In the genomic region with DNA sequence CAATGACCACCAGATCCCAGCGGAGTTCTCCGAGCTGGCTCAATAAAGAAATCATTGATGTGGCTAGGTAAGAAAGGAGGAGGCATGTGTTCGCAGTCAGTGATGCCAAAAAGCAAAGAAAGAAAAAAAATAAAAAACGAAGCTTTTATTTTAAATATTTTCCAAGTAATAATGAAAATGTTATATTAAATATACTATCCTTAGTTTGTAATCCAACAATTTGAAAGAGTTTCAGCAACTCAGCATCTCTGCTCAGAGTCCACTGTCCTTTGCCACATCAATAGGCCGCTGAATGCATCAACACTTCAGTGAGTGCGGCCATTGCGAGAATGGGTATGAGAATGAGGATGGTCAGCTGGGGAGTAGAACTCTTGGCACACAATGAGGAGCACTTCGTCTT, we compare ENCODE assay signal across 2 fruit fly cellular contexts.
TF ChIP-seq lines count a peak whose summit lies in the region.

No protein-coding gene starts in this region.

TF ChIP-seq in whole organism, embryonic, 481 proteins besides CTCF, POLR2A, EP300 and RAD21 (continued from another document and continues in another):
- TF ChIP-seq CG11504 (tag; optimal IDR thresholded peaks at IDR 0.05; lab: Kevin White, UChicago): peak; percentile 24
- peak; percentile 17 for TF ChIP-seq lab (GFP tag; optimal IDR thresholded peaks at IDR 0.05; lab: Kevin White, UChicago)
- peak; percentile 9 for TF ChIP-seq D19A (tag; optimal IDR thresholded peaks at IDR 0.05; lab: Kevin White, UChicago)
- TF ChIP-seq prd (optimal IDR thresholded peaks at IDR 0.05; lab: Kevin White, UChicago): no peak
- peak; percentile 71; the same call in 2 of the 3 replicates for TF ChIP-seq prd (GFP tag; IDR thresholded peaks at IDR 0.05; lab: Robert Waterston, UW)
- TF ChIP-seq sens-2 (GFP tag; IDR thresholded peaks at IDR 0.05; lab: Robert Waterston, UW): no peak
- TF ChIP-seq CG15696 (tag; optimal IDR thresholded peaks at IDR 0.05; lab: Kevin White, UChicago): peak; percentile 73
- peak; percentile 39 for TF ChIP-seq grau (tag; optimal IDR thresholded peaks at IDR 0.05; lab: Kevin White, UChicago)
- peak; percentile 18 for TF ChIP-seq tio (GFP tag; optimal IDR thresholded peaks at IDR 0.05; lab: Kevin White, UChicago)
- peak; percentile 56 for TF ChIP-seq CG10209 (GFP tag; optimal IDR thresholded peaks at IDR 0.05; lab: Kevin White, UChicago)
- TF ChIP-seq CG6689 (GFP tag; IDR thresholded peaks at IDR 0.05; lab: Robert Waterston, UW): peak; percentile 57
- TF ChIP-seq CG12071 (GFP tag; optimal IDR thresholded peaks at IDR 0.05; lab: Kevin White, UChicago): no peak
- TF ChIP-seq wor (GFP tag; IDR thresholded peaks at IDR 0.05; lab: Robert Waterston, UW): no peak
- TF ChIP-seq so (GFP tag; IDR thresholded peaks at IDR 0.05; lab: Robert Waterston, UW): 0 out of 3 replicates have a peak, but pooled peaks have one; percentile 29
- no peak for TF ChIP-seq Bteb2 (GFP tag; optimal IDR thresholded peaks at IDR 0.05; lab: Kevin White, UChicago)
- TF ChIP-seq CG17328 (GFP tag; IDR thresholded peaks at IDR 0.05; lab: Robert Waterston, UW): peak; percentile 71
- TF ChIP-seq CG2712 (tag; optimal IDR thresholded peaks at IDR 0.05; lab: Kevin White, UChicago): peak; percentile 67
- no peak for TF ChIP-seq btn (GFP tag; optimal IDR thresholded peaks at IDR 0.05; lab: Kevin White, UChicago)
- TF ChIP-seq Doc3 (GFP tag; IDR thresholded peaks at IDR 0.05; lab: Robert Waterston, UW; ENCODE audit: partially characterized antibody): no peak
- no peak for TF ChIP-seq Scr (GFP tag; IDR thresholded peaks at IDR 0.05; lab: Robert Waterston, UW; ENCODE audit: partially characterized antibody)
- TF ChIP-seq CG7556 (GFP tag; optimal IDR thresholded peaks at IDR 0.05; lab: Kevin White, UChicago): peak; percentile 34
- TF ChIP-seq bsh (GFP tag; optimal IDR thresholded peaks at IDR 0.05; lab: Kevin White, UChicago): peak; percentile 47 to 71
- no peak for TF ChIP-seq peb (GFP tag; IDR thresholded peaks at IDR 0.05; lab: Robert Waterston, UW)
- peak; percentile 57 for TF ChIP-seq CG17829 (tag; optimal IDR thresholded peaks at IDR 0.05; lab: Kevin White, UChicago)
- TF ChIP-seq CG13775 (GFP tag; optimal IDR thresholded peaks at IDR 0.05; lab: Kevin White, UChicago): no peak
- peak; percentile 77 for TF ChIP-seq Xrp1 (GFP tag; IDR thresholded peaks at IDR 0.05; lab: Robert Waterston, UW)
- TF ChIP-seq CG12219 (GFP tag; optimal IDR thresholded peaks at IDR 0.05; lab: Kevin White, UChicago): peak; percentile 5
- 0 out of 3 replicates have a peak, but pooled peaks have one; percentile 42 for TF ChIP-seq CG11695 (GFP tag; IDR thresholded peaks at IDR 0.05; lab: Robert Waterston, UW)
- no peak for TF ChIP-seq onecut (GFP tag; IDR thresholded peaks at IDR 0.05; lab: Robert Waterston, UW)
- TF ChIP-seq Jarid2 (GFP tag; optimal IDR thresholded peaks at IDR 0.05; lab: Kevin White, UChicago): no peak
- peak; percentile 9 for TF ChIP-seq CG13424 (tag; optimal IDR thresholded peaks at IDR 0.05; lab: Kevin White, UChicago)
- TF ChIP-seq CG11247 (GFP tag; IDR thresholded peaks at IDR 0.05; lab: Robert Waterston, UW): no peak
- TF ChIP-seq CG8359 (GFP tag; optimal IDR thresholded peaks at IDR 0.05; lab: Kevin White, UChicago; ENCODE audit: borderline replicate concordance): no peak
- no peak for TF ChIP-seq Trl (optimal IDR thresholded peaks at IDR 0.05; lab: Kevin White, UChicago)
- no peak for TF ChIP-seq Trl (GFP tag; optimal IDR thresholded peaks at IDR 0.05; lab: Kevin White, UChicago)
- TF ChIP-seq Myb (GFP tag; optimal IDR thresholded peaks at IDR 0.05; lab: Kevin White, UChicago): no peak
- no peak for TF ChIP-seq CG8290 (GFP tag; optimal IDR thresholded peaks at IDR 0.05; lab: Kevin White, UChicago)
- TF ChIP-seq CG8290 (tag; optimal IDR thresholded peaks at IDR 0.05; lab: Kevin White, UChicago): no peak
- TF ChIP-seq CG4404 (GFP tag; IDR thresholded peaks at IDR 0.05; lab: Robert Waterston, UW): peak; percentile 61
- peak; percentile 50; the same call in 1 of the 2 replicates for TF ChIP-seq ranshi (GFP tag; IDR thresholded peaks at IDR 0.05; lab: Robert Waterston, UW)
- TF ChIP-seq ac (GFP tag; optimal IDR thresholded peaks at IDR 0.05; lab: Kevin White, UChicago): peak; percentile 41
- TF ChIP-seq nmo (GFP tag; optimal IDR thresholded peaks at IDR 0.05; lab: Kevin White, UChicago): peak; percentile 2
- peak; percentile 69 for TF ChIP-seq zen (tag; optimal IDR thresholded peaks at IDR 0.05; lab: Kevin White, UChicago)
- no peak for TF ChIP-seq Mrtf (GFP tag; IDR thresholded peaks at IDR 0.05; lab: Robert Waterston, UW)
- TF ChIP-seq Six4 (GFP tag; optimal IDR thresholded peaks at IDR 0.05; lab: Kevin White, UChicago): peak; percentile 8
- peak; percentile 21 for TF ChIP-seq CG7271 (tag; optimal IDR thresholded peaks at IDR 0.05; lab: Kevin White, UChicago)
- peak; percentile 36 for TF ChIP-seq CG7839 (tag; optimal IDR thresholded peaks at IDR 0.05; lab: Kevin White, UChicago)
- TF ChIP-seq CG30431 (GFP tag; optimal IDR thresholded peaks at IDR 0.05; lab: Kevin White, UChicago): peak; percentile 5
- no peak for TF ChIP-seq scrt (GFP tag; optimal IDR thresholded peaks at IDR 0.05; lab: Kevin White, UChicago)
- TF ChIP-seq CG3995 (GFP tag; optimal IDR thresholded peaks at IDR 0.05; lab: Kevin White, UChicago): no peak
- peak; percentile 51 for TF ChIP-seq fd102C (GFP tag; optimal IDR thresholded peaks at IDR 0.05; lab: Kevin White, UChicago)
- peak; percentile 71 for TF ChIP-seq CG8765 (GFP tag; IDR thresholded peaks at IDR 0.05; lab: Robert Waterston, UW)
- TF ChIP-seq Spps (tag; optimal IDR thresholded peaks at IDR 0.05; lab: Kevin White, UChicago): peak; percentile 23
- TF ChIP-seq Nf-YB (GFP tag; optimal IDR thresholded peaks at IDR 0.05; lab: Kevin White, UChicago): peak; percentile 14
- no peak for TF ChIP-seq sim (GFP tag; IDR thresholded peaks at IDR 0.05; lab: Robert Waterston, UW)
- peak; percentile 68 for TF ChIP-seq ara (GFP tag; IDR thresholded peaks at IDR 0.05; lab: Robert Waterston, UW)
- peak; percentile 22; the same call in 1 of the 2 replicates for TF ChIP-seq ssp (GFP tag; IDR thresholded peaks at IDR 0.05; lab: Robert Waterston, UW)
- peak; percentile 15 for TF ChIP-seq nom (GFP tag; optimal IDR thresholded peaks at IDR 0.05; lab: Kevin White, UChicago)
- no peak for TF ChIP-seq Max (GFP tag; optimal IDR thresholded peaks at IDR 0.05; lab: Kevin White, UChicago)
- no peak for TF ChIP-seq fd3F (GFP tag; optimal IDR thresholded peaks at IDR 0.05; lab: Kevin White, UChicago)
- TF ChIP-seq gsb-n (tag; optimal IDR thresholded peaks at IDR 0.05; lab: Kevin White, UChicago): peak; percentile 41
- TF ChIP-seq Med (GFP tag; lab: Kevin White, UChicago): peak; percentile 53
- peak; percentile 57; the same call in 2 of the 3 replicates for TF ChIP-seq row (GFP tag; IDR thresholded peaks at IDR 0.05; lab: Robert Waterston, UW)
- no peak for TF ChIP-seq CG13287 (GFP tag; IDR thresholded peaks at IDR 0.05; lab: Robert Waterston, UW; ENCODE audit: partially characterized antibody)

TF ChIP-seq in whole organism, prepupa, 60 proteins besides CTCF, POLR2A, EP300 and RAD21 (continued from another document):
- TF ChIP-seq CG11762 (GFP tag; optimal IDR thresholded peaks at IDR 0.05; lab: Kevin White, UChicago; ENCODE audit: insufficient read depth): no peak
- TF ChIP-seq CG6808 (GFP tag; optimal IDR thresholded peaks at IDR 0.05; lab: Kevin White, UChicago): peak; percentile 51
- TF ChIP-seq Met (GFP tag; optimal IDR thresholded peaks at IDR 0.05; lab: Kevin White, UChicago): peak; percentile 5
- TF ChIP-seq Eip93F (GFP tag; optimal IDR thresholded peaks at IDR 0.05; lab: Kevin White, UChicago): no peak
- peak; percentile 3 for TF ChIP-seq topi (GFP tag; optimal IDR thresholded peaks at IDR 0.05; lab: Kevin White, UChicago)
- peak; percentile 43 to 55 for TF ChIP-seq ss (GFP tag; optimal IDR thresholded peaks at IDR 0.05; lab: Kevin White, UChicago)
- peak; percentile 13 for TF ChIP-seq Smox (GFP tag; optimal IDR thresholded peaks at IDR 0.05; lab: Kevin White, UChicago)
- peak; percentile 46 for TF ChIP-seq CG3032 (tag; optimal IDR thresholded peaks at IDR 0.05; lab: Kevin White, UChicago)
- peak; percentile 31 for TF ChIP-seq pdm3 (GFP tag; optimal IDR thresholded peaks at IDR 0.05; lab: Kevin White, UChicago)
- TF ChIP-seq Eip75B (GFP tag; optimal IDR thresholded peaks at IDR 0.05; lab: Kevin White, UChicago): peak; percentile 44
- TF ChIP-seq Eip78C (GFP tag; lab: Kevin White, UChicago): peak; percentile 82
- no peak for TF ChIP-seq Lpt (GFP tag; optimal IDR thresholded peaks at IDR 0.05; lab: Kevin White, UChicago)
- peak; percentile 47 for TF ChIP-seq CG10669 (GFP tag; optimal IDR thresholded peaks at IDR 0.05; lab: Kevin White, UChicago)
- TF ChIP-seq CG15336 (GFP tag; IDR thresholded peaks at IDR 0.05; lab: Robert Waterston, UW): 0 out of 2 replicates have a peak, but pooled peaks have one; percentile 49
- TF ChIP-seq svp (GFP tag; lab: Kevin White, UChicago): peak; percentile 49
- TF ChIP-seq CG31627 (GFP tag; optimal IDR thresholded peaks at IDR 0.05; lab: Kevin White, UChicago): no peak
- peak; percentile 50 for TF ChIP-seq OdsH (GFP tag; optimal IDR thresholded peaks at IDR 0.05; lab: Kevin White, UChicago)
- TF ChIP-seq CG8119 (GFP tag; IDR thresholded peaks at IDR 0.05; lab: Robert Waterston, UW): peak; percentile 58
- peak; percentile 43 for TF ChIP-seq CG3919 (GFP tag; optimal IDR thresholded peaks at IDR 0.05; lab: Kevin White, UChicago)
